Fruit fly (Drosophila melanogaster): ENCODE data around the gene CG13473.

CG13473 gene

dm6 chr3L:14756724-14757463 lies 28.3 kb downstream of the CG13473 start (continued):
- peak; percentile 95 for TF ChIP-seq CG7786 (GFP tag; optimal IDR thresholded peaks at IDR 0.05)
- TF ChIP-seq corto (GFP tag; optimal IDR thresholded peaks at IDR 0.05) = peak; percentile 81
- peak; percentile 92 for TF ChIP-seq zfh1 (GFP tag; IDR thresholded peaks at IDR 0.05)
- TF ChIP-seq lola (GFP tag; optimal IDR thresholded peaks at IDR 0.05) = peak in 1 of 3 experiments; percentile 63
- TF ChIP-seq CG9932 (GFP tag; IDR thresholded peaks at IDR 0.05) = peak; percentile 95
- peak; percentile 57 for TF ChIP-seq bowl (GFP tag; IDR thresholded peaks at IDR 0.05)
- TF ChIP-seq Hand (GFP tag; optimal IDR thresholded peaks at IDR 0.05) = peak; percentile 87
- peak; percentile 76 for TF ChIP-seq dm (GFP tag; optimal IDR thresholded peaks at IDR 0.05)
- TF ChIP-seq bsh (GFP tag; optimal IDR thresholded peaks at IDR 0.05) = peak; percentile 60 to 80
- TF ChIP-seq CG16813 (GFP tag; IDR thresholded peaks at IDR 0.05; ENCODE audit: partially characterized antibody) = no peak; the same call in 2 of the 3 replicates
- TF ChIP-seq CG7372 (GFP tag; IDR thresholded peaks at IDR 0.05) = peak; percentile 89
- TF ChIP-seq CG2202 (tag; optimal IDR thresholded peaks at IDR 0.05) = peak; percentile 44
- no peak for TF ChIP-seq hbn (GFP tag; IDR thresholded peaks at IDR 0.05; ENCODE audit: partially characterized antibody)
- no peak for TF ChIP-seq vnd (GFP tag; IDR thresholded peaks at IDR 0.05; ENCODE audit: partially characterized antibody)
- no peak for TF ChIP-seq Lhr (GFP tag; optimal IDR thresholded peaks at IDR 0.05)
- no peak for TF ChIP-seq grn (GFP tag; optimal IDR thresholded peaks at IDR 0.05)
- peak; percentile 76 for TF ChIP-seq CG10979 (tag; optimal IDR thresholded peaks at IDR 0.05)
- peak; percentile 89 for TF ChIP-seq Mrtf (GFP tag; IDR thresholded peaks at IDR 0.05)
- TF ChIP-seq tna (GFP tag; IDR thresholded peaks at IDR 0.05; ENCODE audit: partially characterized antibody) = no peak
- peak; percentile 36; the same call in 2 of the 3 replicates for TF ChIP-seq CG34224 (GFP tag; IDR thresholded peaks at IDR 0.05; ENCODE audit: partially characterized antibody)
- peak; percentile 92 for TF ChIP-seq CG1603 (tag; optimal IDR thresholded peaks at IDR 0.05)
- TF ChIP-seq salm (tag; optimal IDR thresholded peaks at IDR 0.05) = peak; percentile 60
- no peak for TF ChIP-seq CG34376 (GFP tag; optimal IDR thresholded peaks at IDR 0.05)
- TF ChIP-seq cad (GFP tag; optimal IDR thresholded peaks at IDR 0.05) = peak; percentile 27
- peak; percentile 98 for TF ChIP-seq sens (GFP tag)
- TF ChIP-seq CG14965 (GFP tag; optimal IDR thresholded peaks at IDR 0.05; ENCODE audit: borderline replicate concordance) = peak; percentile 74
- peak; percentile 67 for TF ChIP-seq NC2β (GFP tag; optimal IDR thresholded peaks at IDR 0.05)
- TF ChIP-seq stwl (tag; optimal IDR thresholded peaks at IDR 0.05) = no peak
- TF ChIP-seq Antp (GFP tag; optimal IDR thresholded peaks at IDR 0.05) = peak; percentile 97
- TF ChIP-seq CG1529 (GFP tag; optimal IDR thresholded peaks at IDR 0.05) = peak; percentile 82
- TF ChIP-seq Drgx (GFP tag; IDR thresholded peaks at IDR 0.05) = peak; percentile 95
- TF ChIP-seq CG15479 (GFP tag; optimal IDR thresholded peaks at IDR 0.05) = no peak
- peak; percentile 69 for TF ChIP-seq kay (GFP tag; optimal IDR thresholded peaks at IDR 0.05)
- no peak for TF ChIP-seq CG3838 (GFP tag; optimal IDR thresholded peaks at IDR 0.05)
- peak; percentile 88 for TF ChIP-seq Fer3 (tag; optimal IDR thresholded peaks at IDR 0.05)
- TF ChIP-seq Hr51 (GFP tag; optimal IDR thresholded peaks at IDR 0.05) = peak; percentile 80 to 88
- TF ChIP-seq Fer1 (GFP tag; optimal IDR thresholded peaks at IDR 0.05) = peak; percentile 90
- TF ChIP-seq CG34422 (GFP tag; IDR thresholded peaks at IDR 0.05) = peak; percentile 93
- TF ChIP-seq CG5180 (GFP tag; optimal IDR thresholded peaks at IDR 0.05) = peak; percentile 74
- peak; percentile 94 for TF ChIP-seq ind (GFP tag; optimal IDR thresholded peaks at IDR 0.05)
- peak; percentile 38 for TF ChIP-seq Max (GFP tag; optimal IDR thresholded peaks at IDR 0.05)
- TF ChIP-seq CG10147 (GFP tag; optimal IDR thresholded peaks at IDR 0.05) = peak; percentile 72
- peak; percentile 81 for TF ChIP-seq Atf-2 (GFP tag; optimal IDR thresholded peaks at IDR 0.05)
- peak; percentile 37; the same call in 1 of the 3 replicates for TF ChIP-seq CG6791 (GFP tag; IDR thresholded peaks at IDR 0.05; ENCODE audit: partially characterized antibody)
- peak; percentile 93 for TF ChIP-seq pb (GFP tag; optimal IDR thresholded peaks at IDR 0.05)
- TF ChIP-seq jumu (GFP tag; optimal IDR thresholded peaks at IDR 0.05) = peak; percentile 91
- TF ChIP-seq maf-S (GFP tag; optimal IDR thresholded peaks at IDR 0.05) = peak; percentile 88
- TF ChIP-seq CG30020 (tag; optimal IDR thresholded peaks at IDR 0.05) = peak; percentile 26
